Fruit fly (Drosophila melanogaster): Measurements from ENCODE around the gene CG12170.

CG12170 gene

dm6 chr3R:5672658-5673217 is 35.7 kb downstream of the CG12170 start:
- TF ChIP-seq vfl (GFP tag; optimal IDR thresholded peaks at IDR 0.05), result no peak
- peak in 1 of 3 experiments; percentile 44 for TF ChIP-seq lola (GFP tag; optimal IDR thresholded peaks at IDR 0.05)
- TF ChIP-seq Stat92E (GFP tag; optimal IDR thresholded peaks at IDR 0.05), result peak in 1 of 3 experiments; percentile 67
- no peak for TF ChIP-seq CG15073 (GFP tag; optimal IDR thresholded peaks at IDR 0.05)
- TF ChIP-seq pzg (GFP tag; optimal IDR thresholded peaks at IDR 0.05), result peak; percentile 19
- peak; percentile 97 for TF ChIP-seq mirr (GFP tag; optimal IDR thresholded peaks at IDR 0.05)
- no peak for TF ChIP-seq inv (GFP tag; IDR thresholded peaks at IDR 0.05; ENCODE audit: partially characterized antibody)
- TF ChIP-seq so (GFP tag; IDR thresholded peaks at IDR 0.05), result peak; percentile 68; the same call in 1 of the 3 replicates
- TF ChIP-seq prd (optimal IDR thresholded peaks at IDR 0.05), result no peak
- TF ChIP-seq prd (GFP tag; IDR thresholded peaks at IDR 0.05), result peak; percentile 42; the same call in 2 of the 3 replicates
- TF ChIP-seq CG1647 (GFP tag; optimal IDR thresholded peaks at IDR 0.05), result no peak
- peak; percentile 20 for TF ChIP-seq ind (GFP tag; optimal IDR thresholded peaks at IDR 0.05)
- TF ChIP-seq CG6765 (GFP tag; optimal IDR thresholded peaks at IDR 0.05), result peak; percentile 54
- 0 out of 2 replicates have a peak, but pooled peaks have one; percentile 24 for TF ChIP-seq wdn (GFP tag; IDR thresholded peaks at IDR 0.05)
- peak; percentile 40 to 41 for TF ChIP-seq dpn (GFP tag; optimal IDR thresholded peaks at IDR 0.05)
- no peak for TF ChIP-seq Dfd (GFP tag; optimal IDR thresholded peaks at IDR 0.05)
- TF ChIP-seq esg (GFP tag; conservative IDR thresholded peaks at IDR 0.05), result no peak
- no peak for TF ChIP-seq eve (GFP tag; optimal IDR thresholded peaks at IDR 0.05)
- TF ChIP-seq CG11085 (GFP tag; IDR thresholded peaks at IDR 0.05), result no peak
- peak in 1 of 2 experiments; percentile 91 for TF ChIP-seq Eip74EF (GFP tag; optimal IDR thresholded peaks at IDR 0.05)
- TF ChIP-seq ttk (GFP tag; IDR thresholded peaks at IDR 0.05), result no peak
- TF ChIP-seq fd102C (GFP tag; optimal IDR thresholded peaks at IDR 0.05), result peak; percentile 67
- TF ChIP-seq repo (GFP tag; optimal IDR thresholded peaks at IDR 0.05), result peak; percentile 78
- no peak for TF ChIP-seq CG12769 (tag; optimal IDR thresholded peaks at IDR 0.05)
- TF ChIP-seq crp (GFP tag; optimal IDR thresholded peaks at IDR 0.05), result peak in 1 of 2 experiments; percentile 52
- TF ChIP-seq HLH3B (GFP tag; IDR thresholded peaks at IDR 0.05), result peak; percentile 64; the same call in 1 of the 2 replicates
- no peak for TF ChIP-seq Dip3 (GFP tag; optimal IDR thresholded peaks at IDR 0.05)
- TF ChIP-seq Optix (GFP tag; IDR thresholded peaks at IDR 0.05), result peak; percentile 46; the same call in 1 of the 3 replicates
- TF ChIP-seq her (GFP tag; optimal IDR thresholded peaks at IDR 0.05), result peak; percentile 82
- TF ChIP-seq CG10321 (GFP tag; IDR thresholded peaks at IDR 0.05), result peak; percentile 46; the same call in 1 of the 2 replicates
- 0 out of 2 replicates have a peak, but pooled peaks have one; percentile 39 for TF ChIP-seq bbx (GFP tag; IDR thresholded peaks at IDR 0.05; ENCODE audit: partially characterized antibody)
- no peak for TF ChIP-seq hth (optimal IDR thresholded peaks at IDR 0.05)
- peak; percentile 98 for TF ChIP-seq HLHmδ (GFP tag; optimal IDR thresholded peaks at IDR 0.05)
- peak; percentile 71 for TF ChIP-seq ftz-f1 (GFP tag; optimal IDR thresholded peaks at IDR 0.05)
- peak; percentile 72 for TF ChIP-seq CG8359 (GFP tag; optimal IDR thresholded peaks at IDR 0.05; ENCODE audit: borderline replicate concordance)
- no peak for TF ChIP-seq nmo (GFP tag; optimal IDR thresholded peaks at IDR 0.05)
- TF ChIP-seq NK7.1 (GFP tag; optimal IDR thresholded peaks at IDR 0.05), result peak; percentile 71
- TF ChIP-seq ara (GFP tag; IDR thresholded peaks at IDR 0.05), result peak; percentile 66
- TF ChIP-seq slou (GFP tag; optimal IDR thresholded peaks at IDR 0.05), result no peak
- peak; percentile 76 for TF ChIP-seq NC2β (GFP tag; optimal IDR thresholded peaks at IDR 0.05)
- peak; percentile 85; the same call in 1 of the 2 replicates for TF ChIP-seq Awh (GFP tag; IDR thresholded peaks at IDR 0.05)
- peak; percentile 51 for TF ChIP-seq zen (tag; optimal IDR thresholded peaks at IDR 0.05)
- peak; percentile 40 for TF ChIP-seq pum (GFP tag; optimal IDR thresholded peaks at IDR 0.05)
- TF ChIP-seq Ada2b (GFP tag; IDR thresholded peaks at IDR 0.05), result no peak
- TF ChIP-seq gsb-n (tag; optimal IDR thresholded peaks at IDR 0.05), result peak; percentile 84
- peak; percentile 28 to 53 for TF ChIP-seq chif (GFP tag; optimal IDR thresholded peaks at IDR 0.05)
- peak; percentile 63 for TF ChIP-seq Bteb2 (GFP tag; optimal IDR thresholded peaks at IDR 0.05)
- 0 out of 2 replicates have a peak, but pooled peaks have one; percentile 18 for TF ChIP-seq unc-4 (GFP tag; IDR thresholded peaks at IDR 0.05; ENCODE audit: partially characterized antibody)
- peak; percentile 74; the same call in 2 of the 3 replicates for TF ChIP-seq CG2199 (GFP tag; IDR thresholded peaks at IDR 0.05)
